Worm (Caenorhabditis elegans) whole organism, late embryonic: ENCODE results near the gene T03F6.6.

Experiments used
- C38D4.7 ChIP-seq: fragments of 200-800 bp; sonication (Bioruptor generic); optimal IDR thresholded peaks from 2 replicates; lab custom pipeline; 2018; ENCODE audit warnings: mild to moderate bottlenecking, missing genetic modification characterization, moderate library complexity, missing compliant biosample characterization
- K09A11.1 ChIP-seq: sonication (generic microtip); optimal IDR thresholded peaks from 2 replicates; lab custom pipeline; 2017; ENCODE audit warnings: antibody characterized with exemption, mild to moderate bottlenecking, missing genetic modification characterization, missing compliant biosample characterization; ENCODE audit not compliant: insufficient read depth
- T23F11.4 ChIP-seq: fragments of 200-800 bp; sonication (Bioruptor generic); optimal IDR thresholded peaks from 2 replicates; lab custom pipeline; 2018; ENCODE audit warnings: mild to moderate bottlenecking, missing genetic modification characterization, missing compliant biosample characterization
- Y22D7AL.16 ChIP-seq: sonication (generic microtip); optimal IDR thresholded peaks from 2 replicates; lab custom pipeline; 2016; ENCODE audit warnings: missing genetic modification characterization, missing compliant biosample characterization
- ama-1 ChIP-seq: fragments of 150-350 bp; optimal IDR thresholded peaks from 2 replicates; lab custom pipeline; 2014
- ceh-14 ChIP-seq: sonication (generic microtip); optimal IDR thresholded peaks from 2 replicates; lab custom pipeline; 2016; ENCODE audit warnings: missing genotype, missing genetic modification characterization, missing compliant biosample characterization
- ceh-18 ChIP-seq: sonication (generic microtip); optimal IDR thresholded peaks from 2 replicates; lab custom pipeline; 2016; ENCODE audit warnings: missing genetic modification characterization, missing compliant biosample characterization
- ceh-19 ChIP-seq: fragments of 200-800 bp; sonication (Bioruptor generic); optimal IDR thresholded peaks from 2 replicates; lab custom pipeline; 2018; ENCODE audit warnings: mild to moderate bottlenecking, missing genetic modification characterization, missing compliant biosample characterization
- ceh-30 ChIP-seq: fragments of 150-350 bp; optimal IDR thresholded peaks from 2 replicates; lab custom pipeline; 2014; ENCODE audit warnings: missing biosample characterization, missing genetic modification characterization
- ceh-31 ChIP-seq: sonication (generic microtip); optimal IDR thresholded peaks from 2 replicates; lab custom pipeline; 2016; ENCODE audit warnings: missing genetic modification characterization, missing compliant biosample characterization
- ceh-45 ChIP-seq: fragments of 200-800 bp; sonication (Bioruptor generic); IDR thresholded peaks from 2 replicates; pipeline ENCODE4 v1.3.6; 2022; ENCODE audit warnings: missing genetic modification reagents, missing genetic modification characterization, missing compliant biosample characterization
- ceh-6 ChIP-seq: fragments of 200-800 bp; sonication (Bioruptor generic); optimal IDR thresholded peaks from 2 replicates; lab custom pipeline; 2018; ENCODE audit warnings: mild to moderate bottlenecking, missing genetic modification characterization, missing compliant biosample characterization
- che-1 ChIP-seq: sonication (generic microtip); optimal IDR thresholded peaks from 2 replicates; lab custom pipeline; 2016; ENCODE audit warnings: mild to moderate bottlenecking, missing genetic modification characterization, missing compliant biosample characterization
- dmd-4 ChIP-seq: sonication (generic microtip); optimal IDR thresholded peaks from 2 replicates; lab custom pipeline; 2016; ENCODE audit warnings: borderline replicate concordance, missing genetic modification characterization, missing compliant biosample characterization
- dve-1 ChIP-seq: sonication (generic microtip); optimal IDR thresholded peaks from 2 replicates; lab custom pipeline; 2017; ENCODE audit warnings: antibody characterized with exemption, mild to moderate bottlenecking, missing genetic modification characterization, missing compliant biosample characterization
- ets-4 ChIP-seq: sonication (generic microtip); optimal IDR thresholded peaks from 2 replicates; lab custom pipeline; 2016; ENCODE audit warnings: missing genetic modification characterization, missing compliant biosample characterization
- eyg-1 ChIP-seq: sonication (generic microtip); optimal IDR thresholded peaks from 2 replicates; lab custom pipeline; 2016; ENCODE audit warnings: missing genotype, missing genetic modification characterization, missing compliant biosample characterization
- fax-1 ChIP-seq: sonication (generic microtip); optimal IDR thresholded peaks from 2 replicates; lab custom pipeline; 2016; ENCODE audit warnings: missing genotype, missing genetic modification characterization, missing compliant biosample characterization
- fkh-10 ChIP-seq: fragments of 150-350 bp; optimal IDR thresholded peaks from 2 replicates; lab custom pipeline; 2014; ENCODE audit warnings: missing biosample characterization, missing genetic modification reagents, missing genetic modification characterization
- gmeb-2 ChIP-seq: sonication (generic microtip); optimal IDR thresholded peaks from 2 replicates; lab custom pipeline; 2016; ENCODE audit warnings: missing genetic modification characterization, inconsistent platforms, missing compliant biosample characterization
- hlh-15 ChIP-seq: sonication (generic microtip); optimal IDR thresholded peaks from 2 replicates; lab custom pipeline; 2016; ENCODE audit warnings: missing genetic modification characterization, missing compliant biosample characterization
- hlh-8 ChIP-seq: sonication (generic microtip); optimal IDR thresholded peaks from 2 replicates; lab custom pipeline; 2016; ENCODE audit warnings: missing genotype, missing genetic modification characterization, missing compliant biosample characterization
- lim-6 ChIP-seq: sonication (generic microtip); optimal IDR thresholded peaks from 2 replicates; lab custom pipeline; 2016; ENCODE audit warnings: missing genetic modification characterization, missing compliant biosample characterization
- lin-11 ChIP-seq: fragments of 200-800 bp; sonication (Bioruptor generic); optimal IDR thresholded peaks from 2 replicates; lab custom pipeline; 2018; ENCODE audit warnings: mild to moderate bottlenecking, missing genetic modification characterization, missing compliant biosample characterization
- madf-2 ChIP-seq: sonication (generic microtip); optimal IDR thresholded peaks from 2 replicates; lab custom pipeline; 2017; ENCODE audit warnings: missing genetic modification characterization, missing compliant biosample characterization
- nfya-1 ChIP-seq: sonication (generic microtip); optimal IDR thresholded peaks from 2 replicates; lab custom pipeline; 2017; ENCODE audit warnings: missing genetic modification characterization, mild to moderate bottlenecking, missing compliant biosample characterization, antibody characterized with exemption, moderate library complexity
- nhr-11 ChIP-seq: fragments of 150-350 bp; optimal IDR thresholded peaks from 2 replicates; lab custom pipeline; 2014; ENCODE audit warnings: missing biosample characterization, missing genetic modification characterization
- nhr-232 ChIP-seq: sonication (generic microtip); optimal IDR thresholded peaks from 2 replicates; lab custom pipeline; 2016; ENCODE audit warnings: missing genetic modification characterization, missing compliant biosample characterization
- npax-4 ChIP-seq: sonication (generic microtip); optimal IDR thresholded peaks from 2 replicates; lab custom pipeline; 2016; ENCODE audit warnings: missing genetic modification characterization, missing compliant biosample characterization
- pat-9 ChIP-seq: fragments of 200-800 bp; sonication (Bioruptor generic); optimal IDR thresholded peaks from 2 replicates; lab custom pipeline; 2018; ENCODE audit warnings: mild to moderate bottlenecking, missing genetic modification characterization, moderate library complexity, missing compliant biosample characterization
- pha-2 ChIP-seq: sonication (generic microtip); optimal IDR thresholded peaks from 2 replicates; lab custom pipeline; 2017; ENCODE audit warnings: mild to moderate bottlenecking, missing genetic modification characterization, missing compliant biosample characterization
- rnt-1 ChIP-seq: sonication (generic microtip); optimal IDR thresholded peaks from 2 replicates; lab custom pipeline; 2016; ENCODE audit warnings: missing genetic modification characterization, missing compliant biosample characterization
- syd-9 ChIP-seq: sonication (generic microtip); optimal IDR thresholded peaks from 2 replicates; lab custom pipeline; 2016; ENCODE audit warnings: mild to moderate bottlenecking, missing genetic modification characterization, moderate library complexity, missing compliant biosample characterization
- tbx-2 ChIP-seq: sonication (generic microtip); optimal IDR thresholded peaks from 2 replicates; lab custom pipeline; 2016; ENCODE audit warnings: missing genetic modification characterization, missing compliant biosample characterization
- tbx-7 ChIP-seq: sonication (generic microtip); optimal IDR thresholded peaks from 2 replicates; lab custom pipeline; 2016; ENCODE audit warnings: missing genotype, missing genetic modification characterization, missing compliant biosample characterization
- unc-42 ChIP-seq: sonication (generic microtip); optimal IDR thresholded peaks from 2 replicates; lab custom pipeline; 2016; ENCODE audit warnings: missing genotype, missing genetic modification characterization, missing compliant biosample characterization
- unc-55 ChIP-seq: sonication (generic microtip); optimal IDR thresholded peaks from 2 replicates; lab custom pipeline; 2017; ENCODE audit warnings: missing biosample characterization, missing genetic modification reagents, missing genetic modification characterization
- unc-86 ChIP-seq: sonication (generic microtip); optimal IDR thresholded peaks from 2 replicates; lab custom pipeline; 2016; ENCODE audit warnings: missing genetic modification characterization, missing compliant biosample characterization
- zip-5 ChIP-seq: sonication (generic microtip); optimal IDR thresholded peaks from 2 replicates; lab custom pipeline; 2016; ENCODE audit warnings: missing genetic modification characterization, missing compliant biosample characterization

T03F6.6 gene

DNA sequence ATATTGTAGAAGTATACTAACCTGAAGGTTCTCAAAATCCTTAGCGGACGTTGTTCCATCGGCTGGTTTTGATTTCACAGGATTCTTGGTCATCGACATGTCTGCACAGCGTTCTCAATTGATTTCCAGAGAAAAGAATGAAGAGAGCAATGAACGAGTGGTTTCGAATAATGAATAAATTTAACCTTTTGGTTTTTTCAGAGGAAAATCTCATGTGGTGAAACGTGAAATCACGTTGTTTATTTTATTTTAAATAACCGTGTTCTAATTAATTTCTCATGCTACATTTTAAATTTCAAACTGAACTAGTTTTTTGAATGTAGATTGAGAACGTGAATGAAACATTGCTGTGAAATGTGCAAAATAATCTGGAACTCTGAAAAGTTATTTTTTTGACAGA lies at the start of gene T03F6.6:
TSS of gene T03F6.6 (minus strand) at position 101 of the 400 bp plus-strand sequence.
- TF ChIP-seq ceh-19 (GFP tag; lab: Kevin White, UChicago) (no peak), hlh-8 (tag; lab: Kevin White, UChicago) (no peak), tbx-2 (no peak), ets-4 (tag; lab: Kevin White, UChicago) (no peak), K09A11.1 (tag; lab: Kevin White, UChicago) (no peak), ceh-14 (tag; lab: Kevin White, UChicago) (no peak), zip-5 (tag; lab: Kevin White, UChicago) (no peak), madf-2 (tag; lab: Kevin White, UChicago) (no peak), C38D4.7 (no peak), pha-2 (tag; lab: Kevin White, UChicago) (no peak), dmd-4 (tag; lab: Kevin White, UChicago) (no peak), ceh-18 (tag; lab: Kevin White, UChicago) (no peak)

DNA sequence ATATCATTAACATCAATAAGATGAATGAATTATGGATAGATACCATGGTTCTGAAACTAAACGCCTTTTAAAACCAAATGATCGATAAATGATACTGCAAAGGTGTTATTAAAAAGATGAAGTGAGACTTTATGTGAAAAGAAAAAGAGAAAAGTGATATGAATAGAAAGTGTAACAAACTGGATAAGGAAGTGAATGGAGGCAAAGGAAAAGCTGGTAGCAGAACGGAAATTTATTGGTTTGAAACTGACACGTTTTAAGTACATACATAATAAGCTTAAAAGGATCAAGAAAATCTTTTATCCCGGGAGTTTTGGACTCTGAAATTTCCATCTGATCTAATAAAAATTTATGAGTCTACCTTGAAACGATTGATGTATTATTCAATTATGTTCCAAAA lies 49.6 kb upstream of the T03F6.6 start, which contains the start of gene bli-5:
TSS of gene bli-5 (minus strand) at position 101 of the 400 bp plus-strand sequence.
- no peak for TF ChIP-seq rnt-1 (tag; lab: Kevin White, UChicago)
- TF ChIP-seq zip-5 (tag; lab: Kevin White, UChicago): no peak
- TF ChIP-seq fkh-10 (GFP tag; lab: Kevin White, UChicago): no peak
- no peak for TF ChIP-seq Y22D7AL.16 (tag; lab: Kevin White, UChicago)
- no peak for TF ChIP-seq T23F11.4

- no peak for TF ChIP-seq ceh-45 (GFP tag; lab: Robert Waterston, UW)
- TF ChIP-seq unc-86: no peak
- no peak for TF ChIP-seq K09A11.1 (tag; lab: Kevin White, UChicago)
- TF ChIP-seq Y22D7AL.16 (tag; lab: Kevin White, UChicago): no peak
- TF ChIP-seq syd-9 (tag; lab: Kevin White, UChicago): no peak
- no peak for TF ChIP-seq tbx-7 (tag; lab: Kevin White, UChicago)
- TF ChIP-seq ceh-31 (tag; lab: Kevin White, UChicago): no peak
- no peak for TF ChIP-seq hlh-15 (tag; lab: Kevin White, UChicago)
- no peak for TF ChIP-seq fax-1 (tag; lab: Kevin White, UChicago)
- no peak for TF ChIP-seq che-1 (tag; lab: Kevin White, UChicago)
- no peak for TF ChIP-seq nhr-11
- no peak for TF ChIP-seq nhr-232 (tag; lab: Kevin White, UChicago)
- TF ChIP-seq ceh-30 (tag; lab: Kevin White, UChicago): no peak
- TF ChIP-seq pat-9 (tag; lab: Kevin White, UChicago): no peak
- TF ChIP-seq gmeb-2 (tag; lab: Kevin White, UChicago): no peak
- no peak for TF ChIP-seq eyg-1 (tag; lab: Kevin White, UChicago)
- no peak for TF ChIP-seq lim-6 (tag; lab: Kevin White, UChicago)
- TF ChIP-seq unc-55 (GFP tag; lab: Kevin White, UChicago): no peak
Measured at ce11 chrIII:13427817-13428216, 47.7 kb upstream of the T03F6.6 start.

- TF ChIP-seq ets-4 (tag; lab: Kevin White, UChicago): no peak
- no peak for TF ChIP-seq npax-4 (tag; lab: Kevin White, UChicago)
- TF ChIP-seq nhr-11: no peak
- TF ChIP-seq nfya-1 (tag; lab: Kevin White, UChicago): no peak
- TF ChIP-seq C38D4.7: no peak
- TF ChIP-seq ceh-6: no peak
- no peak for TF ChIP-seq lin-11 (tag; lab: Kevin White, UChicago)
- no peak for TF ChIP-seq dmd-4 (tag; lab: Kevin White, UChicago)
- TF ChIP-seq ama-1 (lab: Kevin White, UChicago): no peak
- TF ChIP-seq dve-1 (tag; lab: Kevin White, UChicago): no peak
- no peak for TF ChIP-seq unc-42 (tag; lab: Kevin White, UChicago)
Measured at ce11 chrIII:13426036-13426435, 45.9 kb upstream of the T03F6.6 start, which contains the start of gene cope-1. Gene cope-1 (plus strand): TSS chrIII:13426264.
